Fruit fly (Drosophila melanogaster) whole organism, wandering third instar larva: ENCODE data around the gene CG7330.

Source experiments
- Abd-B ChIP-seq: fragments of >200 bp; optimal IDR thresholded peaks from 2 replicates; lab custom pipeline; 2017; ENCODE audit warnings: missing biosample characterization, missing genetic modification characterization
- Jra ChIP-seq: sonication (Bioruptor generic); optimal IDR thresholded peaks from 2 replicates; lab custom pipeline; 2016; ENCODE audit warnings: missing biosample characterization, missing genetic modification characterization
- Myc ChIP-seq: fragments of >200 bp; optimal IDR thresholded peaks from 2 replicates; lab custom pipeline; 2017
- br ChIP-seq: fragments of 200-800 bp; sonication (Bioruptor generic); optimal IDR thresholded peaks from 2 replicates; lab custom pipeline; 2016; ENCODE audit warnings: missing biosample characterization, missing genetic modification characterization
- foxo ChIP-seq, 2 experiments: fragments of 200-800 bp; sonication (Bioruptor generic); optimal IDR thresholded peaks; 2 replicates in 1 of 2; 3 replicates in 1 of 2; lab custom pipeline; 2016 to 2017; ENCODE audit warnings: missing biosample characterization in 2 of 2, missing genetic modification characterization in 2 of 2
- jim ChIP-seq: fragments of 175-275, 200-325 bp; sonication (Bioruptor generic); optimal IDR thresholded peaks from 2 replicates; lab custom pipeline; 2016; ENCODE audit warnings: missing biosample characterization, mild to moderate bottlenecking, missing genetic modification characterization
- pan ChIP-seq: fragments of >200 bp; optimal IDR thresholded peaks from 2 replicates; lab custom pipeline; 2017
- psq ChIP-seq: fragments of 200-800 bp; sonication (Bioruptor generic); optimal IDR thresholded peaks from 3 replicates; lab custom pipeline; 2017; ENCODE audit warnings: missing biosample characterization, mild to moderate bottlenecking, missing genetic modification characterization, moderate library complexity
- rgr ChIP-seq: fragments of 200-800 bp; sonication (Bioruptor generic); optimal IDR thresholded peaks from 3 replicates; lab custom pipeline; 2016; ENCODE audit warnings: missing biosample characterization, mild to moderate bottlenecking, missing genetic modification characterization
- sage ChIP-seq: fragments of 200-800 bp; sonication (Bioruptor generic); optimal IDR thresholded peaks from 2 replicates; lab custom pipeline; 2016; ENCODE audit warnings: missing biosample characterization, mild to moderate bottlenecking, missing genetic modification characterization
- usp ChIP-seq: fragments of >200 bp; optimal IDR thresholded peaks from 2 replicates; lab custom pipeline; 2017; ENCODE audit warnings: missing biosample characterization, missing genetic modification characterization

dm6 chr3L:18142969-18143368 is 5.8 kb upstream of the CG7330 start:
- peak; percentile 68 for TF ChIP-seq rgr
- no peak for TF ChIP-seq Abd-B (GFP tag; lab: Kevin White, UChicago)
- no peak for TF ChIP-seq usp (GFP tag; lab: Kevin White, UChicago)
- no peak for TF ChIP-seq psq (GFP tag; lab: Kevin White, UChicago)
- TF ChIP-seq foxo (GFP tag; optimal IDR thresholded peaks at IDR 0.05; lab: Kevin White, UChicago), result peak in 1 of 2 experiments; percentile 39
- TF ChIP-seq Jra (GFP tag; lab: Kevin White, UChicago), result no peak
- no peak for TF ChIP-seq br (GFP tag; lab: Kevin White, UChicago)
- no peak for TF ChIP-seq pan
- TF ChIP-seq Myc, result no peak
- no peak for TF ChIP-seq jim (GFP tag; lab: Kevin White, UChicago)
- TF ChIP-seq sage, result no peak
